Worm (Caenorhabditis elegans) whole organism, L4 larva: ENCODE results near the gene T13C5.6.
A peak's percentile ranks its signal among the peaks of the same experiment; 100 is the strongest.

Experiments used
- F10B5.3 ChIP-seq: sonication (generic microtip); optimal IDR thresholded peaks from 2 replicates; lab custom pipeline; 2016; ENCODE audit warnings: mild to moderate bottlenecking, missing genetic modification characterization, missing compliant biosample characterization
- F26F4.8 ChIP-seq: fragments of 200-800 bp; sonication (Bioruptor generic); conservative IDR thresholded peaks from 2 replicates; pipeline ENCODE4 v1.3.6; 2022; ENCODE audit warnings: missing genetic modification characterization, missing compliant biosample characterization
- F37D6.2 ChIP-seq: sonication (generic microtip); optimal IDR thresholded peaks from 2 replicates; lab custom pipeline; 2016; ENCODE audit warnings: mild to moderate bottlenecking, missing genetic modification characterization, missing compliant biosample characterization
- T26A8.4 ChIP-seq: fragments of 200-800 bp; sonication (Bioruptor generic); IDR thresholded peaks from 2 replicates; pipeline ENCODE4 v1.3.6; 2022; ENCODE audit warnings: missing genetic modification characterization, missing compliant biosample characterization
- Y75B8A.6 ChIP-seq: fragments of 200-800 bp; sonication (Bioruptor generic); IDR thresholded peaks from 2 replicates; pipeline ENCODE4 v1.3.6; 2022; ENCODE audit warnings: missing genetic modification reagents, missing genetic modification characterization, missing compliant biosample characterization
- ZK546.5 ChIP-seq, 2 experiments: sonication (generic microtip); optimal IDR thresholded peaks; 2 replicates each; lab custom pipeline; 2017; ENCODE audit warnings: missing biosample characterization in 2 of 2, missing genetic modification characterization in 2 of 2
- aha-1 ChIP-seq: fragments of 150-350 bp; peaks from one replicate; lab custom pipeline; 2014; ENCODE audit warnings: missing biosample characterization, missing genetic modification characterization
- attf-4 ChIP-seq: sonication (generic microtip); optimal IDR thresholded peaks from 3 replicates; lab custom pipeline; 2017; ENCODE audit warnings: missing biosample characterization, missing genetic modification characterization
- ceh-20 ChIP-seq: fragments of 200-800 bp; sonication (Bioruptor generic); IDR thresholded peaks from 2 replicates; pipeline ENCODE4 v1.3.6; 2022; ENCODE audit warnings: missing genetic modification reagents, missing genetic modification characterization, missing compliant biosample characterization
- ceh-62 ChIP-seq: sonication (generic microtip); optimal IDR thresholded peaks from 2 replicates; lab custom pipeline; 2017; ENCODE audit warnings: missing biosample characterization, missing genetic modification characterization
- daf-12 ChIP-seq: fragments of 150-350 bp; optimal IDR thresholded peaks from 2 replicates; lab custom pipeline; 2014; ENCODE audit warnings: missing biosample characterization, missing genetic modification reagents, missing genetic modification characterization
- daf-16 ChIP-seq, 3 experiments: sonication (generic microtip); optimal IDR thresholded peaks; 2 replicates each; lab custom pipeline; 2016 to 2017; ENCODE audit warnings: missing genetic modification characterization in 3 of 3, missing genetic modification reagents in 3 of 3, mild to moderate bottlenecking in 2 of 3, missing compliant biosample characterization in 2 of 3, missing biosample characterization in 1 of 3, moderate library complexity in 1 of 3
- dmd-8 ChIP-seq: fragments of 200-800 bp; sonication (Bioruptor generic); IDR thresholded peaks from 2 replicates; pipeline ENCODE4 v1.3.6; 2022; ENCODE audit warnings: missing genetic modification characterization, missing compliant biosample characterization
- fkh-10 ChIP-seq: fragments of 150-350 bp; optimal IDR thresholded peaks from 2 replicates; lab custom pipeline; 2014; ENCODE audit warnings: missing biosample characterization, missing genetic modification reagents, missing genetic modification characterization
- hif-1 ChIP-seq, 2 experiments: sonication (generic microtip); optimal IDR thresholded peaks; 2 replicates each; lab custom pipeline; 2016 to 2017; ENCODE audit warnings: missing compliant biosample characterization in 2 of 2, missing genetic modification characterization in 2 of 2, missing genetic modification reagents in 2 of 2, missing genotype in 2 of 2, mild to moderate bottlenecking in 1 of 2
- hlh-11 ChIP-seq: fragments of 200-800 bp; sonication (Bioruptor generic); optimal IDR thresholded peaks from 2 replicates; lab custom pipeline; 2018; ENCODE audit warnings: mild to moderate bottlenecking, missing genetic modification characterization, missing compliant biosample characterization
- lin-38 ChIP-seq: fragments of 200-800 bp; sonication (Bioruptor generic); IDR thresholded peaks from 2 replicates; pipeline ENCODE4 v1.3.6; 2022; ENCODE audit warnings: missing genetic modification reagents, missing genetic modification characterization, missing compliant biosample characterization
- lin-39 ChIP-seq: fragments of 150-350 bp; optimal IDR thresholded peaks from 2 replicates; lab custom pipeline; 2014; ENCODE audit warnings: missing biosample characterization, missing genetic modification reagents, missing genetic modification characterization
- madf-5 ChIP-seq, 2 experiments: fragments of 200-800 bp; sonication (Bioruptor generic); IDR thresholded peaks; 2 replicates each; pipeline ENCODE4 v1.3.6; 2022; ENCODE audit warnings: missing compliant biosample characterization in 2 of 2, missing genetic modification characterization in 2 of 2
- mep-1 ChIP-seq: fragments of 150-350 bp; sonication (generic microtip); optimal IDR thresholded peaks from 3 replicates; lab custom pipeline; 2014; ENCODE audit warnings: missing biosample characterization, missing genetic modification characterization
- mxl-2 ChIP-seq: fragments of 200-800 bp; sonication (Bioruptor generic); conservative IDR thresholded peaks from 2 replicates; pipeline ENCODE4 v1.3.6; 2022; ENCODE audit warnings: missing genetic modification reagents, missing genetic modification characterization, missing compliant biosample characterization
- mxl-3 ChIP-seq: fragments of 200-800 bp; sonication (Bioruptor generic); optimal IDR thresholded peaks from 2 replicates; lab custom pipeline; 2018; ENCODE audit warnings: mild to moderate bottlenecking, missing genetic modification characterization, missing compliant biosample characterization
- nhr-102 ChIP-seq: sonication (generic microtip); optimal IDR thresholded peaks from 2 replicates; lab custom pipeline; 2016; ENCODE audit warnings: mild to moderate bottlenecking, missing genetic modification characterization, moderate library complexity, missing compliant biosample characterization
- nhr-11 ChIP-seq: fragments of 150-350 bp; optimal IDR thresholded peaks from 2 replicates; lab custom pipeline; 2014; ENCODE audit warnings: missing biosample characterization, missing genetic modification characterization
- nhr-111 ChIP-seq: fragments of 200-800 bp; sonication (Bioruptor generic); optimal IDR thresholded peaks from 2 replicates; lab custom pipeline; 2018; ENCODE audit warnings: mild to moderate bottlenecking, missing genetic modification characterization, missing compliant biosample characterization
- nhr-42 ChIP-seq: fragments of 200-800 bp; sonication (Bioruptor generic); IDR thresholded peaks from 2 replicates; pipeline ENCODE4 v1.3.6; 2022; ENCODE audit warnings: missing genetic modification characterization, missing compliant biosample characterization
- nhr-6 ChIP-seq: fragments of 150-350 bp; optimal IDR thresholded peaks from 2 replicates; lab custom pipeline; 2014; ENCODE audit warnings: missing biosample characterization, missing genetic modification characterization
- nhr-76 ChIP-seq: fragments of 150-350 bp; optimal IDR thresholded peaks from 2 replicates; lab custom pipeline; 2014; ENCODE audit warnings: missing biosample characterization, missing genetic modification characterization
- pha-4 ChIP-seq, 2 experiments: fragments of 150-350 bp in 1 of 2; fragments of 200-800 bp in 1 of 2; sonication (Bioruptor generic) in 1 of 2; IDR thresholded peaks in 1 of 2; optimal IDR thresholded peaks in 1 of 2; 2 replicates each; pipeline versions ENCODE4 v1.3.6 to Lab custom; 2014 to 2022; ENCODE audit warnings: missing genetic modification characterization in 2 of 2, missing genetic modification reagents in 2 of 2, missing biosample characterization in 1 of 2, missing compliant biosample characterization in 1 of 2
- sdz-12 ChIP-seq: fragments of 200-800 bp; sonication (Bioruptor generic); optimal IDR thresholded peaks from 2 replicates; lab custom pipeline; 2018; ENCODE audit warnings: mild to moderate bottlenecking, missing genetic modification characterization, missing compliant biosample characterization
- set-16 ChIP-seq: fragments of 200-800 bp; sonication (Bioruptor generic); IDR thresholded peaks from 2 replicates; pipeline ENCODE4 v1.3.6; 2022; ENCODE audit warnings: missing genetic modification reagents, missing genetic modification characterization, missing compliant biosample characterization
- snpc-4 ChIP-seq: fragments of 150-350 bp; optimal IDR thresholded peaks from 2 replicates; lab custom pipeline; 2014; ENCODE audit warnings: missing biosample characterization, missing genetic modification characterization
- unc-39 ChIP-seq: sonication (generic microtip); optimal IDR thresholded peaks from 2 replicates; lab custom pipeline; 2017; ENCODE audit warnings: missing biosample characterization, missing genetic modification characterization
- unc-62 ChIP-seq, 3 experiments: fragments of 150-350 bp in 1 of 3; sonication (generic microtip); optimal IDR thresholded peaks in 2 of 3; peaks in 1 of 3; 1 replicate in 1 of 3; 2 replicates in 2 of 3; lab custom pipeline; 2014 to 2017; ENCODE audit warnings: missing biosample characterization in 3 of 3, missing genetic modification characterization in 3 of 3, missing genetic modification reagents in 3 of 3, missing genotype in 1 of 3
- zfp-2 ChIP-seq: sonication (generic microtip); optimal IDR thresholded peaks from 2 replicates; lab custom pipeline; 2016; ENCODE audit warnings: mild to moderate bottlenecking, missing genetic modification characterization, missing compliant biosample characterization
- ztf-7 ChIP-seq: fragments of 150-350 bp; optimal IDR thresholded peaks from 2 replicates; lab custom pipeline; 2014; ENCODE audit warnings: missing biosample characterization, missing genetic modification characterization

T13C5.6 gene

ce11 chrX:6219892-6220291 lies 12.4 kb upstream of the T13C5.6 start (continued):
- TF ChIP-seq nhr-6 (tag; lab: Kevin White, UChicago) (no peak), daf-12 (tag; lab: Kevin White, UChicago) (no peak), mep-1 (peak; percentile 71), ceh-20 (GFP tag; lab: Robert Waterston, UW) (peak; percentile 57; the same call in 1 of the 2 replicates), mxl-2 (no peak), nhr-102 (no peak), F10B5.3 (no peak), mxl-3 (GFP tag; lab: Kevin White, UChicago) (peak; percentile 43), hif-1 (tag; optimal IDR thresholded peaks at IDR 0.05; lab: Kevin White, UChicago) (peak; percentile 27 to 57), nhr-11 (tag; lab: Kevin White, UChicago) (no peak), pha-4 (GFP tag; IDR thresholded peaks at IDR 0.05; lab: Robert Waterston, UW) (no peak; the same call in 1 of the 2 replicates), pha-4 (tag; optimal IDR thresholded peaks at IDR 0.05; lab: Kevin White, UChicago) (no peak), nhr-111 (GFP tag; lab: Kevin White, UChicago) (no peak), lin-39 (tag; lab: Kevin White, UChicago) (no peak), ztf-7 (tag; lab: Kevin White, UChicago) (no peak), nhr-76 (tag; lab: Kevin White, UChicago) (no peak), attf-4 (no peak), set-16 (GFP tag; lab: Robert Waterston, UW) (no peak), nhr-42 (GFP tag; lab: Robert Waterston, UW) (peak; percentile 56; the same call in 1 of the 2 replicates), hlh-11 (tag; lab: Kevin White, UChicago) (peak; percentile 55), fkh-10 (GFP tag; lab: Kevin White, UChicago) (no peak), F26F4.8 (no peak), lin-38 (no peak; the same call in 1 of the 2 replicates), ZK546.5 (tag; optimal IDR thresholded peaks at IDR 0.05; lab: Kevin White, UChicago) (no peak), snpc-4 (tag; lab: Kevin White, UChicago) (no peak), dmd-8 (GFP tag; lab: Robert Waterston, UW) (0 out of 2 replicates have a peak, but pooled peaks have one; percentile 63), sdz-12 (GFP tag; lab: Kevin White, UChicago) (no peak), T26A8.4 (peak; percentile 75), madf-5 (GFP tag; IDR thresholded peaks at IDR 0.05; lab: Robert Waterston, UW) (0 out of 4 replicates have a peak, but pooled peaks have one; percentile 26 to 71), F37D6.2 (tag; lab: Kevin White, UChicago) (no peak), daf-16 (GFP tag; optimal IDR thresholded peaks at IDR 0.05; lab: Kevin White, UChicago) (peak; percentile 31 to 64), daf-16 (tag; optimal IDR thresholded peaks at IDR 0.05; lab: Kevin White, UChicago) (no peak)
- TF ChIP-seq, all 104 proteins: peak for 47

- TF ChIP-seq zfp-2 (tag; lab: Kevin White, UChicago) (no peak), ceh-62 (no peak), aha-1 (tag; lab: Kevin White, UChicago) (peak; percentile 2)
- TF ChIP-seq, all 104 proteins: peak for 1
These were observed 9.1 kb upstream of the T13C5.6 start, which contains the start of gene lrch-1 for ce11 chrX:6216551-6216950. Gene lrch-1 (minus strand): TSS chrX:6216651.

- TF ChIP-seq attf-4 (no peak), F26F4.8 (no peak), set-16 (GFP tag; lab: Robert Waterston, UW) (no peak), unc-62 (GFP tag; optimal IDR thresholded peaks at IDR 0.05 in 1 of 2; lab: Kevin White, UChicago) (peak in 1 of 2 experiments; percentile 94), unc-62 (tag; optimal IDR thresholded peaks at IDR 0.05; lab: Kevin White, UChicago) (no peak), unc-39 (tag; lab: Kevin White, UChicago) (no peak), Y75B8A.6 (no peak)
These were observed 3.9 kb upstream of the T13C5.6 start for ce11 chrX:6211322-6211820.
